Worm (Caenorhabditis elegans) whole organism, L3 larva: ENCODE measurements around the gene egl-19.

Experiments used
- aly-2 ChIP-seq: fragments of 150-350 bp; optimal IDR thresholded peaks from 2 replicates; lab custom pipeline; 2014; ENCODE audit warnings: missing biosample characterization, missing genetic modification characterization
- ceh-82 ChIP-seq: fragments of 150-350 bp; optimal IDR thresholded peaks from 2 replicates; lab custom pipeline; 2014; ENCODE audit warnings: missing biosample characterization, missing genetic modification characterization

- TF ChIP-seq aly-2 (tag; lab: Kevin White, UChicago) = no peak
- no peak for TF ChIP-seq ceh-82
Measured at ce11 chrIV:7386835-7387551, 18.4 kb upstream of the egl-19 start.
